Worm (Caenorhabditis elegans) whole organism, L2 larva: ENCODE results near the gene Y17D7B.10.

Source experiments
- C34F6.9 ChIP-seq: fragments of 150-350 bp; optimal IDR thresholded peaks from 2 replicates; lab custom pipeline; 2014; ENCODE audit warnings: missing biosample characterization, missing genetic modification characterization
- F13H6.1 ChIP-seq: sonication (generic microtip); optimal IDR thresholded peaks from 2 replicates; lab custom pipeline; 2016; ENCODE audit warnings: missing genetic modification characterization, missing compliant biosample characterization
- Y55F3AM.14 ChIP-seq: fragments of 200-800 bp; sonication (Bioruptor generic); optimal IDR thresholded peaks from 2 replicates; lab custom pipeline; 2018; ENCODE audit warnings: mild to moderate bottlenecking, missing genetic modification characterization, missing compliant biosample characterization
- ZK546.5 ChIP-seq: sonication (generic microtip); optimal IDR thresholded peaks from 2 replicates; lab custom pipeline; 2017; ENCODE audit warnings: missing biosample characterization, missing genetic modification characterization
- aly-2 ChIP-seq: fragments of 150-350 bp; optimal IDR thresholded peaks from 2 replicates; lab custom pipeline; 2014; ENCODE audit warnings: missing biosample characterization, missing genetic modification characterization
- ama-1 ChIP-seq: fragments of 150-350 bp; optimal IDR thresholded peaks from 2 replicates; lab custom pipeline; 2018; ENCODE audit warnings: inconsistent platforms
- blmp-1 ChIP-seq: sonication (generic microtip); optimal IDR thresholded peaks from 2 replicates; lab custom pipeline; 2017; ENCODE audit warnings: missing genetic modification characterization, mild to moderate bottlenecking, missing compliant biosample characterization, antibody characterized with exemption, moderate library complexity; ENCODE audit not compliant: insufficient read depth
- ceh-16 ChIP-seq: fragments of 150-350 bp; optimal IDR thresholded peaks from 2 replicates; lab custom pipeline; 2014; ENCODE audit warnings: missing biosample characterization, missing genetic modification characterization
- crh-2 ChIP-seq: sonication (generic microtip); optimal IDR thresholded peaks from 2 replicates; lab custom pipeline; 2017; ENCODE audit warnings: missing biosample characterization, missing genetic modification characterization
- egl-27 ChIP-seq: sonication (generic microtip); optimal IDR thresholded peaks from 3 replicates; lab custom pipeline; 2017; ENCODE audit warnings: missing biosample characterization, missing genetic modification reagents, missing genetic modification characterization
- elt-1 ChIP-seq: fragments of 150-350 bp; optimal IDR thresholded peaks from 2 replicates; lab custom pipeline; 2014; ENCODE audit warnings: missing biosample characterization, missing genetic modification characterization
- elt-3 ChIP-seq: sonication (generic microtip); optimal IDR thresholded peaks from 2 replicates; lab custom pipeline; 2017; ENCODE audit warnings: missing biosample characterization, missing genetic modification characterization
- fos-1 ChIP-seq: fragments of 150-350 bp; optimal IDR thresholded peaks from 2 replicates; lab custom pipeline; 2014; ENCODE audit warnings: missing biosample characterization, missing genetic modification characterization
- gmeb-1 ChIP-seq: fragments of 150-350 bp; optimal IDR thresholded peaks from 2 replicates; lab custom pipeline; 2014; ENCODE audit warnings: missing biosample characterization, missing genetic modification characterization
- lin-11 ChIP-seq: fragments of 150-350 bp; sonication (generic microtip); optimal IDR thresholded peaks from 2 replicates; lab custom pipeline; 2014; ENCODE audit warnings: missing biosample characterization, missing genetic modification characterization, inconsistent platforms, mixed read lengths
- lin-13 ChIP-seq: fragments of 150-350 bp; optimal IDR thresholded peaks from 2 replicates; lab custom pipeline; 2014; ENCODE audit warnings: missing biosample characterization, missing genetic modification reagents, missing genetic modification characterization
- lin-39 ChIP-seq: fragments of 150-350 bp; optimal IDR thresholded peaks from 2 replicates; lab custom pipeline; 2014; ENCODE audit warnings: missing biosample characterization, missing genetic modification reagents, missing genetic modification characterization
- lsy-2 ChIP-seq, 2 experiments: fragments of 150-350 bp in 1 of 2; sonication (generic microtip) in 1 of 2; optimal IDR thresholded peaks; 2 replicates each; lab custom pipeline; 2014 to 2017; ENCODE audit warnings: missing biosample characterization in 2 of 2, missing genetic modification characterization in 2 of 2
- mbf-1 ChIP-seq: sonication (generic microtip); optimal IDR thresholded peaks from 2 replicates; lab custom pipeline; 2017; ENCODE audit warnings: missing biosample characterization, missing genetic modification characterization
- mdl-1 ChIP-seq, 2 experiments: fragments of 150-350 bp in 1 of 2; sonication (generic microtip) in 1 of 2; optimal IDR thresholded peaks; 2 replicates each; lab custom pipeline; 2017; ENCODE audit warnings: missing biosample characterization in 2 of 2, missing genetic modification characterization in 2 of 2
- nhr-11 ChIP-seq: fragments of 150-350 bp; optimal IDR thresholded peaks from 2 replicates; lab custom pipeline; 2014; ENCODE audit warnings: missing biosample characterization, missing genetic modification characterization
- nhr-12 ChIP-seq: fragments of 150-350 bp; optimal IDR thresholded peaks from 2 replicates; lab custom pipeline; 2014; ENCODE audit warnings: missing biosample characterization, missing genetic modification characterization
- nhr-129 ChIP-seq: fragments of 150-350 bp; optimal IDR thresholded peaks from 2 replicates; lab custom pipeline; 2014; ENCODE audit warnings: missing biosample characterization, missing genetic modification characterization
- nhr-21 ChIP-seq: fragments of 150-350 bp; optimal IDR thresholded peaks from 2 replicates; lab custom pipeline; 2014; ENCODE audit warnings: missing biosample characterization, missing genetic modification characterization
- nhr-23 ChIP-seq: fragments of 150-350 bp; optimal IDR thresholded peaks from 2 replicates; lab custom pipeline; 2014; ENCODE audit warnings: missing biosample characterization, missing genetic modification reagents, missing genetic modification characterization
- nhr-237 ChIP-seq: fragments of 150-350 bp; optimal IDR thresholded peaks from 2 replicates; lab custom pipeline; 2014; ENCODE audit warnings: missing biosample characterization, missing genetic modification characterization
- nhr-6 ChIP-seq: fragments of 150-350 bp; optimal IDR thresholded peaks from 2 replicates; lab custom pipeline; 2014; ENCODE audit warnings: missing biosample characterization, missing genetic modification characterization
- nhr-77 ChIP-seq: fragments of 150-350 bp; optimal IDR thresholded peaks from 2 replicates; lab custom pipeline; 2014; ENCODE audit warnings: missing biosample characterization, missing genetic modification characterization
- peb-1 ChIP-seq: fragments of 150-350 bp; optimal IDR thresholded peaks from 2 replicates; lab custom pipeline; 2014; ENCODE audit warnings: missing biosample characterization, missing genetic modification characterization
- sem-4 ChIP-seq: fragments of 150-350 bp; optimal IDR thresholded peaks from 2 replicates; lab custom pipeline; 2014; ENCODE audit warnings: missing biosample characterization, missing genetic modification reagents, missing genetic modification characterization
- skn-1 ChIP-seq: sonication (generic microtip); optimal IDR thresholded peaks from 2 replicates; lab custom pipeline; 2017; ENCODE audit warnings: missing biosample characterization, missing genetic modification characterization
- sma-3 ChIP-seq: sonication (generic microtip); optimal IDR thresholded peaks from 2 replicates; lab custom pipeline; 2016; ENCODE audit warnings: missing genetic modification reagents, missing genetic modification characterization, missing compliant biosample characterization
- sma-9 ChIP-seq, 2 experiments: fragments of 150-350 bp in 1 of 2; sonication (generic microtip) in 1 of 2; optimal IDR thresholded peaks; 2 replicates each; lab custom pipeline; 2014 to 2016; ENCODE audit warnings: missing genetic modification characterization in 2 of 2, mild to moderate bottlenecking in 1 of 2, missing biosample characterization in 1 of 2, missing compliant biosample characterization in 1 of 2, missing genetic modification reagents in 1 of 2, moderate library complexity in 1 of 2
- snpc-4 ChIP-seq: fragments of 150-350 bp; optimal IDR thresholded peaks from 2 replicates; lab custom pipeline; 2014; ENCODE audit warnings: missing biosample characterization, missing genetic modification characterization
- unc-39 ChIP-seq: fragments of 150-350 bp; optimal IDR thresholded peaks from 2 replicates; lab custom pipeline; 2014; ENCODE audit warnings: missing biosample characterization, missing genetic modification characterization
- unc-62 ChIP-seq: fragments of 150-350 bp; optimal IDR thresholded peaks from 2 replicates; lab custom pipeline; 2014; ENCODE audit warnings: missing biosample characterization, missing genetic modification reagents, missing genetic modification characterization
- ztf-1 ChIP-seq: fragments of 200-800 bp; sonication (Bioruptor generic); conservative IDR thresholded peaks from 2 replicates; pipeline ENCODE4 v1.3.6; 2022; ENCODE audit warnings: missing genetic modification characterization, missing compliant biosample characterization
- ztf-11 ChIP-seq: sonication (generic microtip); optimal IDR thresholded peaks from 2 replicates; lab custom pipeline; 2017; ENCODE audit warnings: missing biosample characterization, missing genetic modification characterization
- ztf-4 ChIP-seq: fragments of 150-350 bp; optimal IDR thresholded peaks from 2 replicates; lab custom pipeline; 2014; ENCODE audit warnings: missing biosample characterization, missing genetic modification characterization

The Y17D7B.10 gene

DNA sequence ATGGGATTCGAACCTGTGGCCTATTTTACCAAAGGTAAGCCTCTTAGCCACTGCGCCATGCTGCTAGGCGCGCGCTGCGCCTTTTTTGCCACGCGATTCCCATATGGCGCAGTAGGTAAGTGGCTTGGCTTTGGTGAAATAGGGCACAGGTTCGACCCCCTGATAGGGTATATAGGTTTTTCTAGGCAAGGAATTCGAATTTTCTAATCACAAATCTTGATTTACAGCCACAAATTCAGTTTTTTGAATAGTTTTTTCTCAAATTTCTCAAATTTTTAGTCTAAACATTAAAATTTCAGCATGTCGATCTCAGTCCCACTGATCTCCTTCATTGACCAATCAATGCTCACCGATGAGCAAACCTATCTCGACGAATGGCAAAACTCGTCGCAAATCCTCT, 27.2 kb downstream of the Y17D7B.10 start, which contains the start of gene C54E10.3:
C54E10.3 (plus strand) TSS at position 301 of the 400 bp plus-strand sequence.
- no peak for TF ChIP-seq unc-39
- TF ChIP-seq F13H6.1 (tag; lab: Kevin White, UChicago), result no peak
- no peak for TF ChIP-seq lin-13
- no peak for TF ChIP-seq blmp-1 (tag; lab: Kevin White, UChicago)
- no peak for TF ChIP-seq lsy-2 (tag; optimal IDR thresholded peaks at IDR 0.05; lab: Kevin White, UChicago)
- no peak for TF ChIP-seq sem-4
- no peak for TF ChIP-seq sma-9 (GFP tag; optimal IDR thresholded peaks at IDR 0.05; lab: Kevin White, UChicago)
- no peak for TF ChIP-seq sma-9 (tag; optimal IDR thresholded peaks at IDR 0.05; lab: Kevin White, UChicago)
- TF ChIP-seq lin-39 (tag; lab: Kevin White, UChicago), result no peak
- TF ChIP-seq elt-3 (tag; lab: Kevin White, UChicago), result no peak
- no peak for TF ChIP-seq ztf-1 (GFP tag; lab: Robert Waterston, UW)
- no peak for TF ChIP-seq gmeb-1
- no peak for TF ChIP-seq crh-2 (tag; lab: Kevin White, UChicago)
- TF ChIP-seq nhr-6 (tag; lab: Kevin White, UChicago), result no peak
- TF ChIP-seq nhr-21 (tag; lab: Kevin White, UChicago), result no peak
- no peak for TF ChIP-seq skn-1
- no peak for TF ChIP-seq snpc-4 (tag; lab: Kevin White, UChicago)
- TF ChIP-seq egl-27 (tag; lab: Kevin White, UChicago), result no peak
- TF ChIP-seq ama-1 (lab: Kevin White, UChicago), result no peak
- no peak for TF ChIP-seq lin-11 (tag; lab: Kevin White, UChicago)

DNA sequence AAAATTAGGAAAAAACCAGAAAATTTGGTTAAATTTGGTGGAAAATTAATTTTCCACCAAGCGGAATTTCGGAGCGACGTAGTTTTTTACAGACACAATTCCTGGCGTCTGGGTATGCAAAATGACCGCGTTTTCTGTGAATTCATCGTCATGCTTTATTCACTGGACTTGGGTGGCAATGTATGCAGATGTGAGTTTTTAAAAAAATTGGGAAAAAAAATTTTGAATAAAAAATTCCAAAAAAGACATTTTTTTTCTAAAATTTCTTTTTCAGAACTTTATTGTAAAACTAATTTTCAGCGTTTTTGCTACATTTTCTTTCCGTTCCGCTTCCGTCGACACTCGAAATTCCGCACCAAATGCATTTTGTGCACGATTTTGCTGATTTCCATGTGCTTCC, 27.8 kb downstream of the Y17D7B.10 start, which contains the start of gene C54E10.7:
C54E10.7 (plus strand) TSS at position 301 of the 400 bp plus-strand sequence.
- no peak for TF ChIP-seq nhr-23 (tag; lab: Kevin White, UChicago)
- no peak for TF ChIP-seq aly-2 (tag; lab: Kevin White, UChicago)
- no peak for TF ChIP-seq peb-1
- TF ChIP-seq unc-62 (GFP tag; lab: Kevin White, UChicago), result no peak
- no peak for TF ChIP-seq mdl-1 (tag; optimal IDR thresholded peaks at IDR 0.05; lab: Kevin White, UChicago)

DNA sequence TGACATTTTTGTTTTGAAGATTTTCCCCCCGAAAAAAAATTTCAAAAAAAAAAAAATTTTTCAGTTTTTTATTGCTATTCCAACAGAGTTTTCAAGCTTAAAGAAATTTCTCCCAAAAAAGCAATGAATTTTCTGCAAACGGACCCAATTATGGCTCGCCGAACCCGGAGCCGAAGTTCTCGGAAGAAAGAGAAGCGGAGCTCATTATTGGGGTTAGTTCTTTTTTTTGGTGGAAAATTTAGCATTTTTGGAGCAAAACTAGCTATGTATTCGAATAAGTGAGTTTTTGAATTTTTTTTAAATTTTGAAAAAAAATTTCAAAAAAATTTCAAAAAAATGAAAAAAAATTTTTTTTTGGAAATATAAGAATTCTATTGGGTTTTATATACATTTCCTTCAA, 36.1 kb downstream of the Y17D7B.10 start, which contains the start of gene ncs-5:
ncs-5 (plus strand) TSS at position 124 of the 400 bp plus-strand sequence.
- no peak for TF ChIP-seq ZK546.5 (tag; lab: Kevin White, UChicago)
- TF ChIP-seq ztf-11, result no peak
- TF ChIP-seq ztf-1 (GFP tag; lab: Robert Waterston, UW), result no peak
- TF ChIP-seq nhr-12, result no peak
- no peak for TF ChIP-seq sma-9 (GFP tag; optimal IDR thresholded peaks at IDR 0.05; lab: Kevin White, UChicago)
- no peak for TF ChIP-seq sma-9 (tag; optimal IDR thresholded peaks at IDR 0.05; lab: Kevin White, UChicago)
- no peak for TF ChIP-seq nhr-77 (tag; lab: Kevin White, UChicago)
- no peak for TF ChIP-seq lsy-2 (tag; optimal IDR thresholded peaks at IDR 0.05; lab: Kevin White, UChicago)
- no peak for TF ChIP-seq nhr-21 (tag; lab: Kevin White, UChicago)
- no peak for TF ChIP-seq nhr-6 (tag; lab: Kevin White, UChicago)
- no peak for TF ChIP-seq nhr-23 (tag; lab: Kevin White, UChicago)
- no peak for TF ChIP-seq sem-4

DNA sequence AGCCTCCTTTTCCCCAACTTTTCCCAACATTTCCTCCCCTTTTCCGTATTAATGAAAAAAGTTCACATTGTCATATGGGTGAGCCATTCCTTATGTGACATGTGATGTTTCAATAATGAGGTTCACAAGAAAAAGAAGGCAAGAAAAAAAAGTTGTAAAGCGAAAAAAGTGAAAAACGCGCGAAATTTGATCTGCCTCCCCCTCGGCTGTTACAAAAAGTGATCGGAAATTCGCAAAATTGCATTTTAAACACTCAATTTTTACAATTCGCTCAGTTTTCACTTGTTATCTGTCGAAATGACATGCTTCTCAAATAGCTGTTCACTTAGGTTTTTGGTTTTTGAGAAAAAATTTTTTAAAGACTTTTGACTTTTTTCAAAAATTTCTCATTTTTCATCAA, 38.1 kb downstream of the Y17D7B.10 start:
- TF ChIP-seq skn-1, result no peak
- TF ChIP-seq ztf-4 (tag; lab: Kevin White, UChicago), result no peak
- TF ChIP-seq mbf-1, result no peak
- no peak for TF ChIP-seq blmp-1 (tag; lab: Kevin White, UChicago)

DNA sequence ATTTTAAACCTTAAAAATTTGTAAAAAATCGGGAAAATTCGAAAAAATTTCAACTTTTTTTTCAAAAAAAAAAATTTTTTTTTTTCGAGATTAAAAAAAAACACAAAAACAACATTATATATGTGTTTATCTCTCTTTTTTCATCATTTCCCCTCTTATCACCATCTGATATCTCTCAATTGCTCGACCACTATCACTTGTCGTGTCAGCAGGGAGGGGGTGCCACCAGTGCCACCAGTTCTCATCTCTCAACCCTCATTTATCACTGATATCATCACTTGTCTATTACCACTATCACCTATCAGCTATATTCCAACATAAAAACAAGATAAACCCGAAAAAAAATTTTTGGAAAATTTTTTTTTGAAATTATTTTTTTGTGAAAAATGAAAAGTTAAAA, 42.9 kb downstream of the Y17D7B.10 start:
- no peak for TF ChIP-seq elt-1 (tag; lab: Kevin White, UChicago)
- TF ChIP-seq fos-1 (tag; lab: Kevin White, UChicago), result peak; percentile 66
- peak; percentile 8 for TF ChIP-seq nhr-129
- no peak for TF ChIP-seq ama-1 (lab: Kevin White, UChicago)

DNA sequence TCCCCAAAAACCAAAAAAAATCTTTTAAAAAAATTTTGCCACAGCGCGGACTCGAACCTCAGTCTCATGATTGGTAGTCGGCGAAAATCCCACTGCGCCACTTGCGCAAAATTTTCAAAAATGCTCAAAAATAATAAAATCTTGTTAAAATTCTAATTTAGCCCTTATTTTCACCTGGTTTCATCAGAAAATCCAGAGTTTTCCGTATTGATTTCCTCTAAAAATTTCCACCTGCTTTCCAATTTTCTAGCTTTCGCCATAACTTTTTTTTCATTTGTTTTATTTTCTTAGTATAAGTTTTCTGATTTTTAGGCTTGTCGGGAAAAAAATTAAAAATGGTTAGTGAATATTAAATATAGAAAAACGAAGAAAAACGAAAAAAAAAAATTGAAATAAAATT, 43.9 kb downstream of the Y17D7B.10 start:
- TF ChIP-seq crh-2 (tag; lab: Kevin White, UChicago), result no peak
- TF ChIP-seq fos-1 (tag; lab: Kevin White, UChicago), result no peak
- no peak for TF ChIP-seq snpc-4 (tag; lab: Kevin White, UChicago)
- no peak for TF ChIP-seq Y55F3AM.14 (GFP tag; lab: Kevin White, UChicago)
- TF ChIP-seq unc-39, result no peak
- TF ChIP-seq nhr-6 (tag; lab: Kevin White, UChicago), result no peak
- TF ChIP-seq C34F6.9, result no peak
- no peak for TF ChIP-seq ZK546.5 (tag; lab: Kevin White, UChicago)
- no peak for TF ChIP-seq ceh-16 (tag; lab: Kevin White, UChicago)
- TF ChIP-seq nhr-21 (tag; lab: Kevin White, UChicago), result no peak
- no peak for TF ChIP-seq lin-13
- no peak for TF ChIP-seq sma-3
- TF ChIP-seq aly-2 (tag; lab: Kevin White, UChicago), result no peak
- TF ChIP-seq peb-1, result no peak
- no peak for TF ChIP-seq nhr-11
- TF ChIP-seq nhr-237 (tag; lab: Kevin White, UChicago), result no peak
